Fruit fly (Drosophila melanogaster): ENCODE results near the gene RabX6.

DNA sequence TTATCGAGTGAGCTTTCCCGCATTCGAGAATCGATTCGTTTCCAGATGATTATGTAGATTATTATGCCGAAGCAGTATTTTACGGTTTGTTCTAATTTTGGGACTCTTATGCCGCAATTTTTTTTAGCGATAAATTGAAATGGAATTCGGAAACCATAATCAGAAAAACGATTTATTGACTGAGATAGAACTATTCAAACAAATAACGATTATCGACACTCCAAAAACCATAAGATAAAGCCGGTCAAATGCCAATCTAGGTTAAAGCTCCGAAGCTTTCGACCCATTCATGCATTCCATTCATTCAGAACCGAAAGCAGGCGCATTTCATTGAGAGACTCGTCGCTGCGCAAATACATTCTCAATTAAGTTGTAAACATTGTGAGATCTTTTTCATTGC lies 42.8 kb upstream of the RabX6 start:
- TF ChIP-seq psq (optimal IDR thresholded peaks at IDR 0.05), result no peak
- no peak for TF ChIP-seq ttk (optimal IDR thresholded peaks at IDR 0.05)
- TF ChIP-seq Myc (optimal IDR thresholded peaks at IDR 0.05), result no peak
- TF ChIP-seq h (optimal IDR thresholded peaks at IDR 0.05), result no peak
